Worm (Caenorhabditis elegans) whole organism, L4 larva: ENCODE data around the gene fbxc-34.
A peak's percentile ranks its signal among the peaks of the same experiment; 100 is the strongest.

Experiments
- D1046.2 ChIP-seq: fragments of 200-800 bp; sonication (Bioruptor generic); IDR thresholded peaks from 2 replicates; pipeline ENCODE4 v1.3.6; 2022; ENCODE audit warnings: missing genetic modification characterization, missing compliant biosample characterization
- Y5F2A.4 ChIP-seq: fragments of 200-800 bp; sonication (Bioruptor generic); optimal IDR thresholded peaks from 2 replicates; lab custom pipeline; 2018; ENCODE audit warnings: mild to moderate bottlenecking, missing genetic modification characterization, missing compliant biosample characterization
- ZK546.5 ChIP-seq, 2 experiments: sonication (generic microtip); optimal IDR thresholded peaks; 2 replicates each; lab custom pipeline; 2017; ENCODE audit warnings: missing biosample characterization in 2 of 2, missing genetic modification characterization in 2 of 2
- aha-1 ChIP-seq: fragments of 150-350 bp; peaks from one replicate; lab custom pipeline; 2014; ENCODE audit warnings: missing biosample characterization, missing genetic modification characterization
- ama-1 ChIP-seq: fragments of 150-350 bp; optimal IDR thresholded peaks from 2 replicates; lab custom pipeline; 2014; ENCODE audit warnings: inconsistent platforms, mixed read lengths
- ceh-44 ChIP-seq: fragments of 200-800 bp; sonication (Bioruptor generic); IDR thresholded peaks from 2 replicates; pipeline ENCODE4 v1.3.6; 2022; ENCODE audit warnings: missing genetic modification reagents, missing genetic modification characterization, missing compliant biosample characterization
- ceh-82 ChIP-seq: sonication (generic microtip); optimal IDR thresholded peaks from 2 replicates; lab custom pipeline; 2017; ENCODE audit warnings: missing biosample characterization, missing genetic modification characterization
- ctbp-1 ChIP-seq: fragments of 200-800 bp; sonication (Bioruptor generic); IDR thresholded peaks from 2 replicates; pipeline ENCODE4 v1.3.6; 2022; ENCODE audit warnings: missing genetic modification reagents, missing genetic modification characterization, missing compliant biosample characterization
- daf-16 ChIP-seq, 3 experiments: sonication (generic microtip); optimal IDR thresholded peaks; 2 replicates each; lab custom pipeline; 2016 to 2017; ENCODE audit warnings: missing genetic modification characterization in 3 of 3, missing genetic modification reagents in 3 of 3, mild to moderate bottlenecking in 2 of 3, missing compliant biosample characterization in 2 of 3, missing biosample characterization in 1 of 3, moderate library complexity in 1 of 3
- dmd-6 ChIP-seq: fragments of 200-800 bp; sonication (Bioruptor generic); IDR thresholded peaks from 2 replicates; pipeline ENCODE4 v1.3.6; 2022; ENCODE audit warnings: missing genetic modification reagents, missing genetic modification characterization, missing compliant biosample characterization
- dmd-8 ChIP-seq: fragments of 200-800 bp; sonication (Bioruptor generic); IDR thresholded peaks from 2 replicates; pipeline ENCODE4 v1.3.6; 2022; ENCODE audit warnings: missing genetic modification characterization, missing compliant biosample characterization
- dve-1 ChIP-seq: sonication (generic microtip); optimal IDR thresholded peaks from 2 replicates; lab custom pipeline; 2017; ENCODE audit warnings: antibody characterized with exemption, mild to moderate bottlenecking, missing genetic modification characterization, missing compliant biosample characterization; ENCODE audit not compliant: insufficient read depth
- egl-27 ChIP-seq: sonication (generic microtip); optimal IDR thresholded peaks from 3 replicates; lab custom pipeline; 2017; ENCODE audit warnings: missing biosample characterization, missing genetic modification reagents, missing genetic modification characterization
- gei-8 ChIP-seq: fragments of 200-800 bp; sonication (Bioruptor generic); optimal IDR thresholded peaks from 2 replicates; lab custom pipeline; 2018; ENCODE audit warnings: mild to moderate bottlenecking, missing genetic modification characterization, missing compliant biosample characterization
- hlh-11 ChIP-seq: fragments of 200-800 bp; sonication (Bioruptor generic); optimal IDR thresholded peaks from 2 replicates; lab custom pipeline; 2018; ENCODE audit warnings: mild to moderate bottlenecking, missing genetic modification characterization, missing compliant biosample characterization
- hlh-30 ChIP-seq: sonication (generic microtip); optimal IDR thresholded peaks from 2 replicates; lab custom pipeline; 2017; ENCODE audit warnings: antibody characterized with exemption, mild to moderate bottlenecking, missing genetic modification characterization, missing compliant biosample characterization; ENCODE audit not compliant: insufficient read depth
- jun-1 ChIP-seq: fragments of 150-350 bp; optimal IDR thresholded peaks from 2 replicates; lab custom pipeline; 2014; ENCODE audit warnings: missing biosample characterization, missing genetic modification reagents, missing genetic modification characterization
- lin-13 ChIP-seq: fragments of 150-350 bp; optimal IDR thresholded peaks from 2 replicates; lab custom pipeline; 2014; ENCODE audit warnings: missing biosample characterization, missing genetic modification reagents, missing genetic modification characterization
- lir-3 ChIP-seq: sonication (generic microtip); optimal IDR thresholded peaks from 2 replicates; lab custom pipeline; 2016; ENCODE audit warnings: mild to moderate bottlenecking, missing genetic modification characterization, missing compliant biosample characterization
- madf-5 ChIP-seq, 2 experiments: fragments of 200-800 bp; sonication (Bioruptor generic); IDR thresholded peaks; 2 replicates each; pipeline ENCODE4 v1.3.6; 2022; ENCODE audit warnings: missing compliant biosample characterization in 2 of 2, missing genetic modification characterization in 2 of 2
- mdl-1 ChIP-seq, 2 experiments: fragments of 150-350 bp in 1 of 2; sonication (generic microtip) in 1 of 2; optimal IDR thresholded peaks; 2 replicates each; lab custom pipeline; 2014 to 2017; ENCODE audit warnings: missing biosample characterization in 2 of 2, missing genetic modification characterization in 2 of 2
- nhr-111 ChIP-seq: fragments of 200-800 bp; sonication (Bioruptor generic); optimal IDR thresholded peaks from 2 replicates; lab custom pipeline; 2018; ENCODE audit warnings: mild to moderate bottlenecking, missing genetic modification characterization, missing compliant biosample characterization
- nhr-28 ChIP-seq: fragments of 150-350 bp; optimal IDR thresholded peaks from 2 replicates; lab custom pipeline; 2014; ENCODE audit warnings: missing biosample characterization, missing genetic modification characterization
- nhr-6 ChIP-seq: fragments of 150-350 bp; optimal IDR thresholded peaks from 2 replicates; lab custom pipeline; 2014; ENCODE audit warnings: missing biosample characterization, missing genetic modification characterization
- nhr-76 ChIP-seq: fragments of 150-350 bp; optimal IDR thresholded peaks from 2 replicates; lab custom pipeline; 2014; ENCODE audit warnings: missing biosample characterization, missing genetic modification characterization
- nhr-77 ChIP-seq: fragments of 150-350 bp; optimal IDR thresholded peaks from 2 replicates; lab custom pipeline; 2014; ENCODE audit warnings: missing biosample characterization, missing genetic modification characterization
- pqm-1 ChIP-seq: sonication (generic microtip); optimal IDR thresholded peaks from 2 replicates; lab custom pipeline; 2017; ENCODE audit warnings: missing biosample characterization, missing genetic modification characterization
- spr-3 ChIP-seq: fragments of 200-800 bp; sonication (Bioruptor generic); optimal IDR thresholded peaks from 2 replicates; lab custom pipeline; 2018; ENCODE audit warnings: mild to moderate bottlenecking, missing genetic modification characterization, missing compliant biosample characterization
- tag-97 ChIP-seq: fragments of 200-800 bp; sonication (Bioruptor generic); IDR thresholded peaks from 2 replicates; pipeline ENCODE4 v1.3.6; 2022; ENCODE audit warnings: missing genetic modification characterization, missing compliant biosample characterization
- unc-130 ChIP-seq: sonication (generic microtip); optimal IDR thresholded peaks from 2 replicates; lab custom pipeline; 2016; ENCODE audit warnings: missing genetic modification reagents, missing genetic modification characterization, missing compliant biosample characterization
- unc-62 ChIP-seq, 3 experiments: fragments of 150-350 bp in 1 of 3; sonication (generic microtip); optimal IDR thresholded peaks in 2 of 3; peaks in 1 of 3; 1 replicate in 1 of 3; 2 replicates in 2 of 3; lab custom pipeline; 2014 to 2017; ENCODE audit warnings: missing biosample characterization in 3 of 3, missing genetic modification characterization in 3 of 3, missing genetic modification reagents in 3 of 3, missing genotype in 1 of 3
- zag-1 ChIP-seq: fragments of 150-350 bp; optimal IDR thresholded peaks from 2 replicates; lab custom pipeline; 2014; ENCODE audit warnings: missing biosample characterization, missing genetic modification characterization
- ztf-7 ChIP-seq: fragments of 150-350 bp; optimal IDR thresholded peaks from 2 replicates; lab custom pipeline; 2014; ENCODE audit warnings: missing biosample characterization, missing genetic modification characterization

The fbxc-34 gene

DNA sequence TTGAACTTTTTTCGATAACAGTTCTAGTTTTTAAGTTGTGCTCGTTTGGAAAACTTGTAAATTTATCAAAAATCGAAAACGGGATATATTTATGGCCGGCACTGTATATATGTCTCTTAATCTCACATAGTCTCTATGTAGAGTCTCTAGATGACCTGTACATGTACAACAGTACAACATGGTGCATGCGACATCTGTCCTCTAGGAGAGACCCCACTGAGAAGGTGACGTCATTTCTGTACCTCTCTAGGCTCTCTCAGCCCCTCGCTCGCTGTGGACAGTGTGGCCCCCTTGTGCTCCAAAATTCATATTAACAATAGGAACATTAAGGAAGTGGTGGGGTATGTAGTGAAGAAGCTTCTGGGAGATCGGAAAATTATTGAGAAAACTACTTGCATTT is 6.3 kb downstream of the fbxc-34 start:
- TF ChIP-seq hlh-11 (tag; lab: Kevin White, UChicago) (no peak), mdl-1 (tag; optimal IDR thresholded peaks at IDR 0.05; lab: Kevin White, UChicago) (no peak), egl-27 (tag; lab: Kevin White, UChicago) (no peak), lin-13 (GFP tag; lab: Kevin White, UChicago) (no peak), aha-1 (peak; percentile 23), D1046.2 (GFP tag; lab: Robert Waterston, UW) (no peak), hlh-30 (tag; lab: Kevin White, UChicago) (no peak), gei-8 (GFP tag; lab: Kevin White, UChicago) (no peak), nhr-76 (tag; lab: Kevin White, UChicago) (no peak), zag-1 (tag; lab: Kevin White, UChicago) (no peak), unc-62 (GFP tag; optimal IDR thresholded peaks at IDR 0.05 in 1 of 2; lab: Kevin White, UChicago) (peak in 1 of 2 experiments; percentile 28), unc-62 (tag; optimal IDR thresholded peaks at IDR 0.05; lab: Kevin White, UChicago) (no peak), ama-1 (lab: Kevin White, UChicago) (no peak), ceh-44 (no peak), ceh-82 (tag; lab: Kevin White, UChicago) (no peak), Y5F2A.4 (GFP tag; lab: Kevin White, UChicago) (no peak)
- TF ChIP-seq, all 104 proteins: peak for 2

DNA sequence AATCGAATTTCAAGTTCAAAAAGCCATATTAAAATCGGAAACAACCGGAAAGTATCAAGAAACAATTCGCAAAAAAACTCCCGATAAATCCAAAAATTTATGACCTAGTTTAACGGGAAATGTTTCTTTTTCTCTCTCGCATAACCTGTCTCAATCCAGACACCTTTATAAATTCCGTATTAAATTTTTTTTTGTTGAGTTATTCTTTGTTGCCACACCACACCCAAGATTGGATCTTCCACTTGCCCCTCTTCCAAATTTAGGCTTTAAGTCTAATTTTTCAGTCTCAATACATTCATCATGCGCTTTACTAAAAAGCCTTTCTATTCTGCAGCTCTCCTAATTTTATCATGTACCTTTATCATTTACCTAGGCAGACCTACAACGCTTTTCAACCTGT is 7.6 kb downstream of the fbxc-34 start, which contains the start of gene R07C3.3:
TSS of gene R07C3.3 (plus strand) at position 301 of the 400 bp plus-strand sequence.
- TF ChIP-seq gei-8 (GFP tag; lab: Kevin White, UChicago) = no peak
- TF ChIP-seq hlh-30 (tag; lab: Kevin White, UChicago) = no peak
- TF ChIP-seq dve-1 (tag; lab: Kevin White, UChicago) = no peak
- TF ChIP-seq lir-3 (tag; lab: Kevin White, UChicago) = no peak
- no peak for TF ChIP-seq tag-97 (GFP tag; lab: Robert Waterston, UW)
- no peak for TF ChIP-seq unc-130 (GFP tag; lab: Kevin White, UChicago)
- no peak for TF ChIP-seq spr-3 (GFP tag; lab: Kevin White, UChicago)
- no peak for TF ChIP-seq pqm-1
- TF ChIP-seq nhr-76 (tag; lab: Kevin White, UChicago) = no peak
- TF ChIP-seq jun-1 (tag; lab: Kevin White, UChicago) = no peak
- no peak for TF ChIP-seq Y5F2A.4 (GFP tag; lab: Kevin White, UChicago)
- TF ChIP-seq, all 104 proteins: peak for 0

DNA sequence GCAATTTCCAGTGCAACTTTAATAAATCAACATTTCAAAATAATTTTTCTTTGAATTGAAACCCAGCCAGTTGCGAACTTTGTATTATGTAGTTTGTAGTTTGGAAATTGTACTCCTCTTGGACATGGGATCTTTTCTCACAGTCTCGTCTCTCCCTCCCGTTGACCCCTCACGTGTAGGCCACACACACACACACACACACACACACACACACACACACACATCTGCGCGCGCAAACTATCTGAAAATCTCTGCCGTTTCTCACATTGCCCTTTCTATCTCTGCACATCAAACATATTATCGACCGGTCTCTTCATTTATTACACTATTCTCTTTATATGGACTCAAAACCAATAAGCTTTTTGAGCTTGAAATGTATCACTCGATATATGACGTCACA is 9.8 kb downstream of the fbxc-34 start, which contains the start of gene fbxc-36:
TSS of gene fbxc-36 (plus strand) at position 205 of the 400 bp plus-strand sequence.
- peak; percentile 53 for TF ChIP-seq nhr-28 (tag; lab: Kevin White, UChicago)
- TF ChIP-seq egl-27 (tag; lab: Kevin White, UChicago) = no peak

DNA sequence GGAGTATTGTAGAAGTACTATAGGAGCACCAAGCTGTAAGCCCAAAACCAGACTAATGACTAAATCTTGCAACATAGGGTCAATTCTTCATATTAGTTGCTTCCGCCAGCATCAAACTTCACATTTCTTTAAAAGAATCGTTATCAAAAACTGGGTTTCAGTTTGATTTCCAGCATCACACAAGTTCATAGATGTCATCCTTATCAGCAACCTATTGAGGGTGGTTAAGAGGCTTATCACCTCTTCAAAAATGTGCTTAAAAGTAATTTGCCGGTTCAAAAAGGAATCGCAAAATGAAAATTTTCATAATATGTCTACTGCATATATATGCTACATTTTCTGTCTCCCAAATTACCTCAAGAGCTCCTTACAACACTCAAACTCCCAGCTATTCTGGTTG is 12.8 kb downstream of the fbxc-34 start, which contains the start of gene clec-43:
TSS of gene clec-43 (plus strand) at position 294 of the 400 bp plus-strand sequence.
- TF ChIP-seq pqm-1 (peak; percentile 92), nhr-6 (tag; lab: Kevin White, UChicago) (no peak), daf-16 (GFP tag; optimal IDR thresholded peaks at IDR 0.05; lab: Kevin White, UChicago) (no peak), daf-16 (tag; optimal IDR thresholded peaks at IDR 0.05; lab: Kevin White, UChicago) (no peak), dmd-6 (GFP tag; lab: Robert Waterston, UW) (peak; percentile 81), dmd-8 (GFP tag; lab: Robert Waterston, UW) (no peak), madf-5 (GFP tag; IDR thresholded peaks at IDR 0.05; lab: Robert Waterston, UW) (no peak), ctbp-1 (GFP tag; lab: Robert Waterston, UW) (no peak), nhr-111 (no peak), nhr-77 (peak; percentile 36), ztf-7 (tag; lab: Kevin White, UChicago) (no peak), ZK546.5 (tag; optimal IDR thresholded peaks at IDR 0.05; lab: Kevin White, UChicago) (no peak), nhr-28 (tag; lab: Kevin White, UChicago) (peak; percentile 70), hlh-11 (tag; lab: Kevin White, UChicago) (peak; percentile 32)
